Fruit fly (Drosophila melanogaster): ENCODE data around the gene ergic53.

The ergic53 gene

dm6 chr3L:8584086-8584485, 49.3 kb downstream of the ergic53 start (continued):
- TF ChIP-seq pros (GFP tag; optimal IDR thresholded peaks at IDR 0.05): no peak
- TF ChIP-seq sna (GFP tag; IDR thresholded peaks at IDR 0.05; ENCODE audit: partially characterized antibody): no peak
- no peak for TF ChIP-seq Bdp1 (GFP tag; optimal IDR thresholded peaks at IDR 0.05)
- peak; percentile 23; the same call in 1 of the 2 replicates for TF ChIP-seq onecut (GFP tag; IDR thresholded peaks at IDR 0.05)
- TF ChIP-seq gem (tag; optimal IDR thresholded peaks at IDR 0.05): no peak
- no peak for TF ChIP-seq Myb (GFP tag; optimal IDR thresholded peaks at IDR 0.05)
- peak; percentile 41 for TF ChIP-seq BtbVII (GFP tag; optimal IDR thresholded peaks at IDR 0.05)
- no peak; the same call in 1 of the 2 replicates for TF ChIP-seq E2f1 (GFP tag; IDR thresholded peaks at IDR 0.05)
- TF ChIP-seq CG31441 (GFP tag; IDR thresholded peaks at IDR 0.05): no peak
- no peak for TF ChIP-seq CG9932 (GFP tag; IDR thresholded peaks at IDR 0.05)
- TF ChIP-seq Adf1 (GFP tag; IDR thresholded peaks at IDR 0.05): no peak
- no peak for TF ChIP-seq CG33213 (GFP tag; optimal IDR thresholded peaks at IDR 0.05)
- TF ChIP-seq Ada2b (GFP tag; IDR thresholded peaks at IDR 0.05): no peak
- no peak for TF ChIP-seq CG12744 (GFP tag; optimal IDR thresholded peaks at IDR 0.05)
- TF ChIP-seq ssp (GFP tag; IDR thresholded peaks at IDR 0.05): no peak
- TF ChIP-seq CG1529 (GFP tag; optimal IDR thresholded peaks at IDR 0.05): no peak
- TF ChIP-seq sisA (GFP tag; IDR thresholded peaks at IDR 0.05): no peak
- TF ChIP-seq Hmx (GFP tag; optimal IDR thresholded peaks at IDR 0.05): no peak
- no peak for TF ChIP-seq peb (GFP tag; IDR thresholded peaks at IDR 0.05)
- TF ChIP-seq danr (GFP tag; IDR thresholded peaks at IDR 0.05): no peak
- TF ChIP-seq CG8359 (GFP tag; optimal IDR thresholded peaks at IDR 0.05; ENCODE audit: borderline replicate concordance): no peak
- no peak for TF ChIP-seq CG31388 (GFP tag; optimal IDR thresholded peaks at IDR 0.05)
- no peak for TF ChIP-seq CG15479 (GFP tag; optimal IDR thresholded peaks at IDR 0.05)
- TF ChIP-seq Spps (tag; optimal IDR thresholded peaks at IDR 0.05): no peak
- TF ChIP-seq ind (GFP tag; optimal IDR thresholded peaks at IDR 0.05): no peak
- TF ChIP-seq Oli (tag; optimal IDR thresholded peaks at IDR 0.05): no peak
- TF ChIP-seq dpn (GFP tag; optimal IDR thresholded peaks at IDR 0.05): peak in 1 of 2 experiments; percentile 30
- TF ChIP-seq Bteb2 (GFP tag; optimal IDR thresholded peaks at IDR 0.05): no peak
- no peak for TF ChIP-seq Poxn (GFP tag; IDR thresholded peaks at IDR 0.05)
- peak; percentile 53 for TF ChIP-seq CG13296 (GFP tag; optimal IDR thresholded peaks at IDR 0.05)
- no peak for TF ChIP-seq CG9609 (GFP tag; optimal IDR thresholded peaks at IDR 0.05)
- peak; percentile 72 for TF ChIP-seq CG7987 (GFP tag; optimal IDR thresholded peaks at IDR 0.05)
- no peak for TF ChIP-seq esg (GFP tag; conservative IDR thresholded peaks at IDR 0.05)
- no peak for TF ChIP-seq ftz-f1 (GFP tag; optimal IDR thresholded peaks at IDR 0.05)
- no peak for TF ChIP-seq hkb (optimal IDR thresholded peaks at IDR 0.05)
- TF ChIP-seq hkb (GFP tag; IDR thresholded peaks at IDR 0.05): peak; percentile 68
- TF ChIP-seq cas (GFP tag; IDR thresholded peaks at IDR 0.05): no peak
- no peak for TF ChIP-seq CG3065 (GFP tag; optimal IDR thresholded peaks at IDR 0.05)
- no peak for TF ChIP-seq Neu2 (GFP tag; optimal IDR thresholded peaks at IDR 0.05; ENCODE audit: borderline replicate concordance)
- no peak for TF ChIP-seq ase (GFP tag; IDR thresholded peaks at IDR 0.05)
- TF ChIP-seq Lim3 (GFP tag; IDR thresholded peaks at IDR 0.05): no peak
- no peak for TF ChIP-seq Sry-β (GFP tag; optimal IDR thresholded peaks at IDR 0.05)
- TF ChIP-seq CG16813 (GFP tag; IDR thresholded peaks at IDR 0.05; ENCODE audit: partially characterized antibody): no peak
- no peak for TF ChIP-seq zen (tag; optimal IDR thresholded peaks at IDR 0.05)
- no peak for TF ChIP-seq Ssrp (tag; optimal IDR thresholded peaks at IDR 0.05)
- no peak for TF ChIP-seq CG17361 (GFP tag; IDR thresholded peaks at IDR 0.05)
- TF ChIP-seq D19A (tag; optimal IDR thresholded peaks at IDR 0.05): no peak
- TF ChIP-seq Taf1 (GFP tag; IDR thresholded peaks at IDR 0.05): no peak
- TF ChIP-seq Meics (GFP tag; optimal IDR thresholded peaks at IDR 0.05): peak; percentile 58
- no peak for TF ChIP-seq ac (GFP tag; optimal IDR thresholded peaks at IDR 0.05)
- no peak for TF ChIP-seq chn (GFP tag; optimal IDR thresholded peaks at IDR 0.05)
- TF ChIP-seq z (GFP tag; IDR thresholded peaks at IDR 0.05): no peak
- no peak for TF ChIP-seq Scr (GFP tag; IDR thresholded peaks at IDR 0.05; ENCODE audit: partially characterized antibody)

Data from whole organism, embryonic.